Fruit fly (Drosophila melanogaster): ENCODE data around the gene Ir40a.

dm6 chr2L:22249570-22250274, 35.5 kb upstream of the Ir40a start, which contains the start of gene Tif-IA:
- no peak for TF ChIP-seq psq (optimal IDR thresholded peaks at IDR 0.05)
- no peak for TF ChIP-seq ttk (optimal IDR thresholded peaks at IDR 0.05)
